Worm (Caenorhabditis elegans) whole organism, L2 larva: Measurements from ENCODE around the gene srh-213.
"Not testable (repeated sequence)": the region's sequence is repeated elsewhere in the genome, so short reads cannot be mapped to it uniquely, and the experiment has no call there.

ENCODE experiments used
- C34F6.9 ChIP-seq: fragments of 150-350 bp; optimal IDR thresholded peaks from 2 replicates; lab custom pipeline; 2014; ENCODE audit warnings: missing biosample characterization, missing genetic modification characterization
- F13H6.1 ChIP-seq: sonication (generic microtip); optimal IDR thresholded peaks from 2 replicates; lab custom pipeline; 2016; ENCODE audit warnings: missing genetic modification characterization, missing compliant biosample characterization
- Y55F3AM.14 ChIP-seq: fragments of 200-800 bp; sonication (Bioruptor generic); optimal IDR thresholded peaks from 2 replicates; lab custom pipeline; 2018; ENCODE audit warnings: mild to moderate bottlenecking, missing genetic modification characterization, missing compliant biosample characterization
- ZK546.5 ChIP-seq: sonication (generic microtip); optimal IDR thresholded peaks from 2 replicates; lab custom pipeline; 2017; ENCODE audit warnings: missing biosample characterization, missing genetic modification characterization
- aly-2 ChIP-seq: fragments of 150-350 bp; optimal IDR thresholded peaks from 2 replicates; lab custom pipeline; 2014; ENCODE audit warnings: missing biosample characterization, missing genetic modification characterization
- blmp-1 ChIP-seq: sonication (generic microtip); optimal IDR thresholded peaks from 2 replicates; lab custom pipeline; 2017; ENCODE audit warnings: missing genetic modification characterization, mild to moderate bottlenecking, missing compliant biosample characterization, antibody characterized with exemption, moderate library complexity; ENCODE audit not compliant: insufficient read depth
- ceh-82 ChIP-seq: fragments of 150-350 bp; optimal IDR thresholded peaks from 2 replicates; lab custom pipeline; 2014; ENCODE audit warnings: missing biosample characterization, missing genetic modification characterization
- crh-2 ChIP-seq: sonication (generic microtip); optimal IDR thresholded peaks from 2 replicates; lab custom pipeline; 2017; ENCODE audit warnings: missing biosample characterization, missing genetic modification characterization
- dmd-4 ChIP-seq: sonication (generic microtip); optimal IDR thresholded peaks from 2 replicates; lab custom pipeline; 2017; ENCODE audit warnings: missing biosample characterization, missing genetic modification characterization
- elt-1 ChIP-seq: fragments of 150-350 bp; optimal IDR thresholded peaks from 2 replicates; lab custom pipeline; 2014; ENCODE audit warnings: missing biosample characterization, missing genetic modification characterization
- fos-1 ChIP-seq: fragments of 150-350 bp; optimal IDR thresholded peaks from 2 replicates; lab custom pipeline; 2014; ENCODE audit warnings: missing biosample characterization, missing genetic modification characterization
- gmeb-1 ChIP-seq: fragments of 150-350 bp; optimal IDR thresholded peaks from 2 replicates; lab custom pipeline; 2014; ENCODE audit warnings: missing biosample characterization, missing genetic modification characterization
- lin-11 ChIP-seq: fragments of 150-350 bp; sonication (generic microtip); optimal IDR thresholded peaks from 2 replicates; lab custom pipeline; 2014; ENCODE audit warnings: missing biosample characterization, missing genetic modification characterization, inconsistent platforms, mixed read lengths
- lin-13 ChIP-seq: fragments of 150-350 bp; optimal IDR thresholded peaks from 2 replicates; lab custom pipeline; 2014; ENCODE audit warnings: missing biosample characterization, missing genetic modification reagents, missing genetic modification characterization
- lin-39 ChIP-seq: fragments of 150-350 bp; optimal IDR thresholded peaks from 2 replicates; lab custom pipeline; 2014; ENCODE audit warnings: missing biosample characterization, missing genetic modification reagents, missing genetic modification characterization
- lsy-2 ChIP-seq, 2 experiments: fragments of 150-350 bp in 1 of 2; sonication (generic microtip) in 1 of 2; optimal IDR thresholded peaks; 2 replicates each; lab custom pipeline; 2014 to 2017; ENCODE audit warnings: missing biosample characterization in 2 of 2, missing genetic modification characterization in 2 of 2
- mab-5 ChIP-seq: fragments of 150-350 bp; optimal IDR thresholded peaks from 2 replicates; lab custom pipeline; 2014; ENCODE audit warnings: missing biosample characterization, missing genetic modification characterization
- mbf-1 ChIP-seq: sonication (generic microtip); optimal IDR thresholded peaks from 2 replicates; lab custom pipeline; 2017; ENCODE audit warnings: missing biosample characterization, missing genetic modification characterization
- mdl-1 ChIP-seq, 2 experiments: fragments of 150-350 bp in 1 of 2; sonication (generic microtip) in 1 of 2; optimal IDR thresholded peaks; 2 replicates each; lab custom pipeline; 2017; ENCODE audit warnings: missing biosample characterization in 2 of 2, missing genetic modification characterization in 2 of 2
- nhr-10 ChIP-seq: sonication (generic microtip); optimal IDR thresholded peaks from 2 replicates; lab custom pipeline; 2017; ENCODE audit warnings: missing biosample characterization, missing genetic modification characterization
- nhr-11 ChIP-seq: fragments of 150-350 bp; optimal IDR thresholded peaks from 2 replicates; lab custom pipeline; 2014; ENCODE audit warnings: missing biosample characterization, missing genetic modification characterization
- nhr-12 ChIP-seq: fragments of 150-350 bp; optimal IDR thresholded peaks from 2 replicates; lab custom pipeline; 2014; ENCODE audit warnings: missing biosample characterization, missing genetic modification characterization
- nhr-129 ChIP-seq: fragments of 150-350 bp; optimal IDR thresholded peaks from 2 replicates; lab custom pipeline; 2014; ENCODE audit warnings: missing biosample characterization, missing genetic modification characterization
- nhr-21 ChIP-seq: fragments of 150-350 bp; optimal IDR thresholded peaks from 2 replicates; lab custom pipeline; 2014; ENCODE audit warnings: missing biosample characterization, missing genetic modification characterization
- nhr-23 ChIP-seq: fragments of 150-350 bp; optimal IDR thresholded peaks from 2 replicates; lab custom pipeline; 2014; ENCODE audit warnings: missing biosample characterization, missing genetic modification reagents, missing genetic modification characterization
- nhr-237 ChIP-seq: fragments of 150-350 bp; optimal IDR thresholded peaks from 2 replicates; lab custom pipeline; 2014; ENCODE audit warnings: missing biosample characterization, missing genetic modification characterization
- nhr-25 ChIP-seq: fragments of 150-350 bp; sonication (generic microtip); optimal IDR thresholded peaks from 3 replicates; lab custom pipeline; 2014; ENCODE audit warnings: missing biosample characterization, missing genetic modification characterization
- nhr-77 ChIP-seq: fragments of 150-350 bp; optimal IDR thresholded peaks from 2 replicates; lab custom pipeline; 2014; ENCODE audit warnings: missing biosample characterization, missing genetic modification characterization
- peb-1 ChIP-seq: fragments of 150-350 bp; optimal IDR thresholded peaks from 2 replicates; lab custom pipeline; 2014; ENCODE audit warnings: missing biosample characterization, missing genetic modification characterization
- skn-1 ChIP-seq: sonication (generic microtip); optimal IDR thresholded peaks from 2 replicates; lab custom pipeline; 2017; ENCODE audit warnings: missing biosample characterization, missing genetic modification characterization
- sma-3 ChIP-seq: sonication (generic microtip); optimal IDR thresholded peaks from 2 replicates; lab custom pipeline; 2016; ENCODE audit warnings: missing genetic modification reagents, missing genetic modification characterization, missing compliant biosample characterization
- snpc-4 ChIP-seq: fragments of 150-350 bp; optimal IDR thresholded peaks from 2 replicates; lab custom pipeline; 2014; ENCODE audit warnings: missing biosample characterization, missing genetic modification characterization
- unc-39 ChIP-seq: fragments of 150-350 bp; optimal IDR thresholded peaks from 2 replicates; lab custom pipeline; 2014; ENCODE audit warnings: missing biosample characterization, missing genetic modification characterization
- unc-55 ChIP-seq: fragments of 150-350 bp; sonication (generic microtip); optimal IDR thresholded peaks from 3 replicates; lab custom pipeline; 2014; ENCODE audit warnings: missing biosample characterization, missing genetic modification reagents, missing genetic modification characterization
- unc-62 ChIP-seq: fragments of 150-350 bp; optimal IDR thresholded peaks from 2 replicates; lab custom pipeline; 2014; ENCODE audit warnings: missing biosample characterization, missing genetic modification reagents, missing genetic modification characterization
- zag-1 ChIP-seq: fragments of 150-350 bp; optimal IDR thresholded peaks from 2 replicates; lab custom pipeline; 2014; ENCODE audit warnings: missing biosample characterization, missing genetic modification characterization
- ztf-1 ChIP-seq: fragments of 200-800 bp; sonication (Bioruptor generic); conservative IDR thresholded peaks from 2 replicates; pipeline ENCODE4 v1.3.6; 2022; ENCODE audit warnings: missing genetic modification characterization, missing compliant biosample characterization
- ztf-11 ChIP-seq: sonication (generic microtip); optimal IDR thresholded peaks from 2 replicates; lab custom pipeline; 2017; ENCODE audit warnings: missing biosample characterization, missing genetic modification characterization
- ztf-4 ChIP-seq: fragments of 150-350 bp; optimal IDR thresholded peaks from 2 replicates; lab custom pipeline; 2014; ENCODE audit warnings: missing biosample characterization, missing genetic modification characterization

srh-213 gene

ce11 chrV:3562824-3563223, 32.0 kb downstream of the srh-213 start, which contains the start of gene T24A6.16:
TSS of gene T24A6.16 (minus strand) at chrV:3562924.
- not testable (repeated sequence) for TF ChIP-seq nhr-129, aly-2, ceh-82 (tag; lab: Kevin White, UChicago)

- not testable (repeated sequence) for TF ChIP-seq nhr-11; lsy-2 (tag; optimal IDR thresholded peaks at IDR 0.05; lab: Kevin White, UChicago); ztf-4 (tag; lab: Kevin White, UChicago)
Measured at ce11 chrV:3558744-3559143, 36.1 kb downstream of the srh-213 start, which contains the start of gene T24A6.1. TSS of gene T24A6.1 (plus strand) at chrV:3559044.

ce11 chrV:3557422-3557821, 37.4 kb downstream of the srh-213 start, which contains the start of gene grl-31:
TSS of gene grl-31 (minus strand) at chrV:3557778.
- no peak for TF ChIP-seq nhr-11
- TF ChIP-seq blmp-1 (tag; lab: Kevin White, UChicago), result no peak
- no peak for TF ChIP-seq lin-11 (tag; lab: Kevin White, UChicago)
- TF ChIP-seq mdl-1 (tag; optimal IDR thresholded peaks at IDR 0.05; lab: Kevin White, UChicago), result no peak
- TF ChIP-seq C34F6.9 (tag; lab: Kevin White, UChicago), result no peak
- TF ChIP-seq unc-62 (GFP tag; lab: Kevin White, UChicago), result no peak
- no peak for TF ChIP-seq snpc-4 (tag; lab: Kevin White, UChicago)
- no peak for TF ChIP-seq ZK546.5 (tag; lab: Kevin White, UChicago)
- no peak for TF ChIP-seq mbf-1
- TF ChIP-seq unc-55, result no peak
- no peak for TF ChIP-seq skn-1 (tag; lab: Kevin White, UChicago)
- no peak for TF ChIP-seq crh-2 (tag; lab: Kevin White, UChicago)
- no peak for TF ChIP-seq lin-39 (tag; lab: Kevin White, UChicago)
- TF ChIP-seq ztf-4 (tag; lab: Kevin White, UChicago), result no peak

- no peak for TF ChIP-seq unc-62 (GFP tag; lab: Kevin White, UChicago)
- no peak for TF ChIP-seq nhr-237 (tag; lab: Kevin White, UChicago)
- no peak for TF ChIP-seq ztf-4 (tag; lab: Kevin White, UChicago)
- no peak for TF ChIP-seq ztf-11 (tag; lab: Kevin White, UChicago)
- no peak for TF ChIP-seq Y55F3AM.14 (GFP tag; lab: Kevin White, UChicago)
- no peak for TF ChIP-seq sma-3 (GFP tag; lab: Kevin White, UChicago)
- no peak for TF ChIP-seq elt-1 (tag; lab: Kevin White, UChicago)
- no peak for TF ChIP-seq mdl-1 (tag; optimal IDR thresholded peaks at IDR 0.05; lab: Kevin White, UChicago)
- TF ChIP-seq nhr-23, result no peak
- TF ChIP-seq nhr-21 (tag; lab: Kevin White, UChicago), result no peak
- TF ChIP-seq nhr-12 (tag; lab: Kevin White, UChicago), result no peak
- no peak for TF ChIP-seq ZK546.5 (tag; lab: Kevin White, UChicago)
- no peak for TF ChIP-seq nhr-77 (tag; lab: Kevin White, UChicago)
- TF ChIP-seq mab-5 (tag; lab: Kevin White, UChicago), result no peak
- TF ChIP-seq aly-2 (tag; lab: Kevin White, UChicago), result no peak
- TF ChIP-seq zag-1 (tag; lab: Kevin White, UChicago), result no peak
Measured at ce11 chrV:3555986-3556385, 38.9 kb downstream of the srh-213 start, which contains the start of gene grl-30. TSS of gene grl-30 (plus strand) at chrV:3556286.

ce11 chrV:3554869-3555268, 40.0 kb downstream of the srh-213 start, which contains the start of gene grl-29:
TSS of gene grl-29 (minus strand) at chrV:3555236.
- no peak for TF ChIP-seq peb-1
- no peak for TF ChIP-seq lin-13 (GFP tag; lab: Kevin White, UChicago)
- no peak for TF ChIP-seq snpc-4 (tag; lab: Kevin White, UChicago)
- TF ChIP-seq nhr-11, result no peak
- TF ChIP-seq lsy-2 (tag; optimal IDR thresholded peaks at IDR 0.05; lab: Kevin White, UChicago), result no peak
- no peak for TF ChIP-seq unc-39
- no peak for TF ChIP-seq fos-1 (tag; lab: Kevin White, UChicago)
- no peak for TF ChIP-seq Y55F3AM.14 (GFP tag; lab: Kevin White, UChicago)
- TF ChIP-seq nhr-10 (tag; lab: Kevin White, UChicago), result no peak
- no peak for TF ChIP-seq gmeb-1 (tag; lab: Kevin White, UChicago)
- TF ChIP-seq sma-3 (GFP tag; lab: Kevin White, UChicago), result no peak
- no peak for TF ChIP-seq ztf-1
- no peak for TF ChIP-seq mdl-1 (tag; optimal IDR thresholded peaks at IDR 0.05; lab: Kevin White, UChicago)
- no peak for TF ChIP-seq aly-2 (tag; lab: Kevin White, UChicago)
- no peak for TF ChIP-seq dmd-4 (tag; lab: Kevin White, UChicago)
- no peak for TF ChIP-seq ceh-82 (tag; lab: Kevin White, UChicago)
- no peak for TF ChIP-seq F13H6.1 (tag; lab: Kevin White, UChicago)
- no peak for TF ChIP-seq nhr-25 (tag; lab: Kevin White, UChicago)
- no peak for TF ChIP-seq ZK546.5 (tag; lab: Kevin White, UChicago)
